Worm (Caenorhabditis elegans) whole organism, midembryonic: ENCODE results near the gene Y14H12A.1.

Source experiments
- T22C8.4 ChIP-seq: fragments of 200-800 bp; sonication (Bioruptor generic); IDR thresholded peaks from 2 replicates; pipeline ENCODE4 v1.3.6; 2022; ENCODE audit warnings: missing genetic modification characterization, missing compliant biosample characterization
- cog-1 ChIP-seq: sonication (generic microtip); optimal IDR thresholded peaks from 2 replicates; lab custom pipeline; 2016; ENCODE audit warnings: missing genetic modification characterization, missing compliant biosample characterization
- flt-1 ChIP-seq: fragments of 200-800 bp; sonication (Bioruptor generic); IDR thresholded peaks from 2 replicates; pipeline ENCODE4 v1.3.6; 2022; ENCODE audit warnings: missing genetic modification characterization, missing compliant biosample characterization
- klf-2 ChIP-seq: fragments of 200-800 bp; sonication (Bioruptor generic); conservative IDR thresholded peaks from 2 replicates; pipeline ENCODE4 v1.3.6; 2022; ENCODE audit warnings: missing genetic modification reagents, missing genetic modification characterization, missing compliant biosample characterization
- med-1 ChIP-seq: sonication (generic microtip); optimal IDR thresholded peaks from 2 replicates; lab custom pipeline; 2017; ENCODE audit warnings: missing genetic modification characterization, mild to moderate bottlenecking, missing compliant biosample characterization, antibody characterized with exemption, missing genetic modification reagents; ENCODE audit not compliant: insufficient read depth
- ref-1 ChIP-seq: fragments of 200-800 bp; sonication (Bioruptor generic); conservative IDR thresholded peaks from 2 replicates; pipeline ENCODE4 v1.3.6; 2022; ENCODE audit warnings: missing genetic modification reagents, missing genetic modification characterization, missing compliant biosample characterization
- tab-1 ChIP-seq: fragments of 200-800 bp; sonication (Bioruptor generic); IDR thresholded peaks from 2 replicates; pipeline ENCODE4 v1.3.6; 2022; ENCODE audit warnings: missing genetic modification characterization, missing compliant biosample characterization
- ztf-23 ChIP-seq: fragments of 200-800 bp; sonication (Bioruptor generic); IDR thresholded peaks from 2 replicates; pipeline ENCODE4 v1.3.6; 2022; ENCODE audit warnings: missing genetic modification reagents, missing genetic modification characterization, missing compliant biosample characterization
- ztf-29 ChIP-seq: fragments of 200-800 bp; sonication (Bioruptor generic); IDR thresholded peaks from 2 replicates; pipeline ENCODE4 v1.3.6; 2022; ENCODE audit warnings: missing genetic modification reagents, missing genetic modification characterization, missing compliant biosample characterization

The Y14H12A.1 gene

ce11 chrII:4011518-4011917 is 18.5 kb downstream of the Y14H12A.1 start:
- TF ChIP-seq ref-1 (GFP tag; lab: Robert Waterston, UW), result no peak
- TF ChIP-seq ztf-23, result no peak

ce11 chrII:4018617-4019016 is 25.6 kb downstream of the Y14H12A.1 start, which contains the start of gene K07D4.6:
Gene K07D4.6 (minus strand): TSS chrII:4018717.
- no peak for TF ChIP-seq ztf-29 (GFP tag; lab: Robert Waterston, UW)
- TF ChIP-seq tab-1, result no peak
- no peak for TF ChIP-seq klf-2
- TF ChIP-seq ztf-23, result no peak
- no peak for TF ChIP-seq ref-1 (GFP tag; lab: Robert Waterston, UW)
- no peak for TF ChIP-seq cog-1 (tag; lab: Kevin White, UChicago)
- TF ChIP-seq T22C8.4 (GFP tag; lab: Robert Waterston, UW), result no peak
- no peak for TF ChIP-seq flt-1 (GFP tag; lab: Robert Waterston, UW)
- no peak for TF ChIP-seq med-1

ce11 chrII:4025462-4025861 is 32.5 kb downstream of the Y14H12A.1 start, which contains the start of gene K07D4.5:
Gene K07D4.5 (minus strand): TSS chrII:4025562.
- no peak for TF ChIP-seq med-1

ce11 chrII:4028276-4028675 is 35.3 kb downstream of the Y14H12A.1 start, which contains the start of gene K07D4.9:
Gene K07D4.9 (plus strand): TSS chrII:4028576.
- TF ChIP-seq ref-1 (GFP tag; lab: Robert Waterston, UW), result no peak
- no peak for TF ChIP-seq tab-1
- TF ChIP-seq flt-1 (GFP tag; lab: Robert Waterston, UW), result no peak
- no peak for TF ChIP-seq med-1
- TF ChIP-seq ztf-23, result no peak
- TF ChIP-seq cog-1 (tag; lab: Kevin White, UChicago), result no peak
- no peak for TF ChIP-seq ztf-29 (GFP tag; lab: Robert Waterston, UW)
- TF ChIP-seq T22C8.4 (GFP tag; lab: Robert Waterston, UW), result no peak
- TF ChIP-seq klf-2, result no peak

- TF ChIP-seq tab-1, result no peak
- TF ChIP-seq ztf-23, result no peak
- TF ChIP-seq med-1, result no peak
- TF ChIP-seq flt-1 (GFP tag; lab: Robert Waterston, UW), result no peak
- no peak for TF ChIP-seq klf-2
- TF ChIP-seq cog-1 (tag; lab: Kevin White, UChicago), result no peak
- no peak for TF ChIP-seq ztf-29 (GFP tag; lab: Robert Waterston, UW)
- TF ChIP-seq T22C8.4 (GFP tag; lab: Robert Waterston, UW), result no peak
- no peak for TF ChIP-seq ref-1 (GFP tag; lab: Robert Waterston, UW)
Measured at ce11 chrII:4032293-4032692, 39.3 kb downstream of the Y14H12A.1 start, which contains the start of gene K07D4.4. Gene K07D4.4 (minus strand): TSS chrII:4032393.

ce11 chrII:4038541-4038940 is 45.5 kb downstream of the Y14H12A.1 start, which contains the start of gene pqn-48:
Gene pqn-48 (plus strand): TSS chrII:4038884.
- TF ChIP-seq cog-1 (tag; lab: Kevin White, UChicago) (no peak), ref-1 (GFP tag; lab: Robert Waterston, UW) (no peak), med-1 (no peak), tab-1 (no peak), ztf-29 (GFP tag; lab: Robert Waterston, UW) (no peak), klf-2 (no peak)

- TF ChIP-seq cog-1 (tag; lab: Kevin White, UChicago) (no peak), ztf-23 (0 out of 2 replicates have a peak, but pooled peaks have one; percentile 36), klf-2 (no peak)
Measured at ce11 chrII:4040066-4040465, 47.1 kb downstream of the Y14H12A.1 start.

DNA sequence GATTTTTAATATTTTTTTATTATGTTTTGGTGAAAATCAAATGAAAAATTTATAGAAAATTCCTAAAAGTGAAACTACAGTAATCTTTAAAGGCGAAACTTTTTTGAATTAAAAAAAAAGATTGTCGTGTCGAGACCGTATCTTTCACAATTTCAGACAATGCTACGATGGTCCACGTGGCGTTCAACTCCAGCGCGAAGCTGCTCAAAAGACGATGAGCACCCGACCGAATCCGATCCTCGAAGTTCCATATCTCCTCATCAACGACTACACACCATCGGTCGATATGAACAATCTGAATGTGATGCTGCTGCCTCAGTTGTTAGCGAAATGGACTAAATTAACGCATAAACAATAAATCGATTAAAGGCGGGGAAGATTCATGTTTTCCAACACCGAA is 49.7 kb downstream of the Y14H12A.1 start:
- no peak for TF ChIP-seq T22C8.4 (GFP tag; lab: Robert Waterston, UW)
- no peak for TF ChIP-seq tab-1
- no peak for TF ChIP-seq ztf-23
- no peak for TF ChIP-seq med-1
- no peak for TF ChIP-seq flt-1 (GFP tag; lab: Robert Waterston, UW)
- no peak for TF ChIP-seq cog-1 (tag; lab: Kevin White, UChicago)
- no peak for TF ChIP-seq klf-2
- no peak for TF ChIP-seq ref-1 (GFP tag; lab: Robert Waterston, UW)
- TF ChIP-seq ztf-29 (GFP tag; lab: Robert Waterston, UW), result no peak
